Fruit fly (Drosophila melanogaster) whole organism, pupa: ENCODE results near the gene Sema1a.

Source experiments
- CG10348 ChIP-seq: fragments of 200-800 bp; sonication (Bioruptor generic); IDR thresholded peaks from 2 replicates; pipeline ENCODE4 v1.3.6; 2022; ENCODE audit warnings: missing biosample characterization, missing genetic modification characterization
- CG12605 ChIP-seq: fragments of 200-800 bp; sonication (Bioruptor generic); IDR thresholded peaks from 2 replicates; pipeline ENCODE4 v1.3.6; 2022; ENCODE audit warnings: missing biosample characterization, missing genetic modification characterization
- CG32121 ChIP-seq: fragments of 200-800 bp; sonication (Bioruptor generic); IDR thresholded peaks from 2 replicates; pipeline ENCODE4 v1.3.6; 2022; ENCODE audit warnings: missing biosample characterization, missing genetic modification characterization
- CG34367 ChIP-seq: fragments of 200-800 bp; sonication (Bioruptor generic); optimal IDR thresholded peaks from 2 replicates; lab custom pipeline; 2018; ENCODE audit warnings: missing biosample characterization, mild to moderate bottlenecking, missing genetic modification characterization
- CG4496 ChIP-seq: fragments of 200-800 bp; sonication (Bioruptor generic); IDR thresholded peaks from 3 replicates; pipeline ENCODE4 v1.3.6; 2022; ENCODE audit warnings: missing biosample characterization, missing genetic modification characterization
- D1 ChIP-seq: fragments of 200-800 bp; sonication (Bioruptor generic); optimal IDR thresholded peaks from 2 replicates; lab custom pipeline; 2018; ENCODE audit warnings: missing biosample characterization, mild to moderate bottlenecking, missing genetic modification characterization, moderate library complexity
- gl ChIP-seq: fragments of 200-800 bp; sonication (Bioruptor generic); optimal IDR thresholded peaks from 2 replicates; lab custom pipeline; 2018; ENCODE audit warnings: missing biosample characterization, mild to moderate bottlenecking, missing genetic modification characterization

- TF ChIP-seq D1 (tag; lab: Kevin White, UChicago) (no peak), CG34367 (tag; lab: Kevin White, UChicago) (no peak), CG4496 (no peak), CG10348 (GFP tag; lab: Robert Waterston, UW) (no peak), gl (tag; lab: Kevin White, UChicago) (no peak), CG32121 (no peak), CG12605 (GFP tag; lab: Robert Waterston, UW) (no peak)
These were observed 70.1 kb downstream of the Sema1a start for dm6 chr2L:8611977-8612593.
